Fruit fly (Drosophila melanogaster) whole organism, pupa: ENCODE measurements around the gene CG17154.
A peak's percentile ranks its signal among the peaks of the same experiment; 100 is the strongest.

Source experiments
- CG10348 ChIP-seq: fragments of 200-800 bp; sonication (Bioruptor generic); IDR thresholded peaks from 2 replicates; pipeline ENCODE4 v1.3.6; 2022; ENCODE audit warnings: missing biosample characterization, missing genetic modification characterization
- CG12605 ChIP-seq: fragments of 200-800 bp; sonication (Bioruptor generic); IDR thresholded peaks from 2 replicates; pipeline ENCODE4 v1.3.6; 2022; ENCODE audit warnings: missing biosample characterization, missing genetic modification characterization
- CG13204 ChIP-seq: fragments of 200-800 bp; sonication (Bioruptor generic); optimal IDR thresholded peaks from 2 replicates; lab custom pipeline; 2018; ENCODE audit warnings: missing biosample characterization, mild to moderate bottlenecking, missing genetic modification characterization, moderate library complexity
- CG14655 ChIP-seq: fragments of 200-800 bp; sonication (Bioruptor generic); optimal IDR thresholded peaks from 3 replicates; lab custom pipeline; 2017; ENCODE audit warnings: mild to moderate bottlenecking, missing biosample characterization, missing genetic modification reagents, missing genetic modification characterization
- CG15710 ChIP-seq: fragments of 200-800 bp; sonication (Bioruptor generic); optimal IDR thresholded peaks from 2 replicates; lab custom pipeline; 2018; ENCODE audit warnings: missing biosample characterization, mild to moderate bottlenecking, missing genetic modification characterization, moderate library complexity
- CG17806 ChIP-seq: fragments of 200-800 bp; sonication (Bioruptor generic); optimal IDR thresholded peaks from 2 replicates; lab custom pipeline; 2018; ENCODE audit warnings: missing biosample characterization, mild to moderate bottlenecking, missing genetic modification characterization, moderate library complexity
- CG32121 ChIP-seq: fragments of 200-800 bp; sonication (Bioruptor generic); IDR thresholded peaks from 2 replicates; pipeline ENCODE4 v1.3.6; 2022; ENCODE audit warnings: missing biosample characterization, missing genetic modification characterization
- CG34367 ChIP-seq: fragments of 200-800 bp; sonication (Bioruptor generic); optimal IDR thresholded peaks from 2 replicates; lab custom pipeline; 2018; ENCODE audit warnings: missing biosample characterization, mild to moderate bottlenecking, missing genetic modification characterization
- CG4496 ChIP-seq: fragments of 200-800 bp; sonication (Bioruptor generic); IDR thresholded peaks from 3 replicates; pipeline ENCODE4 v1.3.6; 2022; ENCODE audit warnings: missing biosample characterization, missing genetic modification characterization
- CG8159 ChIP-seq: fragments of 200-800 bp; sonication (Bioruptor generic); optimal IDR thresholded peaks from 3 replicates; lab custom pipeline; 2018; ENCODE audit warnings: missing biosample characterization, mild to moderate bottlenecking, missing genetic modification characterization, moderate library complexity
- CG8301 ChIP-seq: fragments of 200-800 bp; sonication (Bioruptor generic); optimal IDR thresholded peaks from 2 replicates; lab custom pipeline; 2018; ENCODE audit warnings: missing biosample characterization, mild to moderate bottlenecking, missing genetic modification characterization
- CG9948 ChIP-seq: fragments of 200-800 bp; sonication (Bioruptor generic); optimal IDR thresholded peaks from 2 replicates; lab custom pipeline; 2018; ENCODE audit warnings: missing biosample characterization, mild to moderate bottlenecking, missing genetic modification characterization, moderate library complexity
- D1 ChIP-seq: fragments of 200-800 bp; sonication (Bioruptor generic); optimal IDR thresholded peaks from 2 replicates; lab custom pipeline; 2018; ENCODE audit warnings: missing biosample characterization, mild to moderate bottlenecking, missing genetic modification characterization, moderate library complexity
- EcR ChIP-seq: fragments of 200-800 bp; sonication (Bioruptor generic); optimal IDR thresholded peaks from 3 replicates; lab custom pipeline; 2019; ENCODE audit warnings: missing biosample characterization, missing genetic modification characterization, mild to moderate bottlenecking, moderate library complexity, missing genetic modification reagents
- Ets98B ChIP-seq: fragments of 200-800 bp; sonication (Bioruptor generic); IDR thresholded peaks from 2 replicates; pipeline ENCODE4 v1.3.6; 2022; ENCODE audit warnings: missing biosample characterization, missing genetic modification characterization
- Pif1A ChIP-seq: fragments of 200-800 bp; sonication (Bioruptor generic); optimal IDR thresholded peaks from 3 replicates; lab custom pipeline; 2016; ENCODE audit warnings: missing biosample characterization, missing genetic modification characterization
- Pif1B ChIP-seq: fragments of 200-800 bp; sonication (Bioruptor generic); optimal IDR thresholded peaks from 3 replicates; lab custom pipeline; 2016; ENCODE audit warnings: missing biosample characterization, missing genetic modification characterization
- Snoo ChIP-seq: fragments of 200-800 bp; sonication (Bioruptor generic); optimal IDR thresholded peaks from 3 replicates; lab custom pipeline; 2017; ENCODE audit warnings: missing biosample characterization, mild to moderate bottlenecking, missing genetic modification characterization, inconsistent platforms
- fd96Ca ChIP-seq: fragments of 200-800 bp; sonication (Bioruptor generic); IDR thresholded peaks from 3 replicates; pipeline ENCODE4 v1.3.6; 2022; ENCODE audit warnings: missing biosample characterization, missing genetic modification characterization
- gl ChIP-seq: fragments of 200-800 bp; sonication (Bioruptor generic); optimal IDR thresholded peaks from 2 replicates; lab custom pipeline; 2018; ENCODE audit warnings: missing biosample characterization, mild to moderate bottlenecking, missing genetic modification characterization
- rn ChIP-seq: fragments of 200-800 bp; sonication (Bioruptor generic); IDR thresholded peaks from 2 replicates; pipeline ENCODE4 v1.3.6; 2022; ENCODE audit warnings: missing biosample characterization, missing genetic modification characterization

The CG17154 gene

dm6 chr3L:12118631-12119030 is 30.2 kb downstream of the CG17154 start:
- TF ChIP-seq gl (tag; lab: Kevin White, UChicago) = no peak
- no peak for TF ChIP-seq CG9948 (tag; lab: Kevin White, UChicago)
- TF ChIP-seq D1 (tag; lab: Kevin White, UChicago) = no peak

- TF ChIP-seq rn (no peak), CG9948 (tag; lab: Kevin White, UChicago) (no peak), Snoo (no peak), Pif1A (GFP tag; lab: Kevin White, UChicago) (no peak)
Observed at dm6 chr3L:12119875-12120485, 31.6 kb downstream of the CG17154 start, which contains the start of gene CG11560. TSS of gene CG11560 (plus strand) at chr3L:12120019.

- TF ChIP-seq rn (no peak), fd96Ca (GFP tag; lab: Robert Waterston, UW) (no peak), Pif1B (GFP tag; lab: Kevin White, UChicago) (no peak)
Observed at dm6 chr3L:12122891-12123290, 34.5 kb downstream of the CG17154 start.

dm6 chr3L:12124138-12124583 is 35.7 kb downstream of the CG17154 start:
- TF ChIP-seq CG13204 (GFP tag; lab: Kevin White, UChicago) (peak; percentile 78), CG32121 (GFP tag; lab: Robert Waterston, UW) (peak; percentile 64), gl (tag; lab: Kevin White, UChicago) (peak; percentile 16), CG4496 (GFP tag; lab: Robert Waterston, UW) (no peak), D1 (tag; lab: Kevin White, UChicago) (no peak), rn (no peak), Pif1B (GFP tag; lab: Kevin White, UChicago) (no peak), CG8301 (no peak), Snoo (no peak), CG10348 (GFP tag; lab: Robert Waterston, UW) (no peak), CG17806 (tag; lab: Kevin White, UChicago) (peak; percentile 3), CG12605 (GFP tag; lab: Robert Waterston, UW) (0 out of 2 replicates have a peak, but pooled peaks have one; percentile 28), CG34367 (tag; lab: Kevin White, UChicago) (peak; percentile 4), Pif1A (GFP tag; lab: Kevin White, UChicago) (no peak), fd96Ca (GFP tag; lab: Robert Waterston, UW) (peak; percentile 54; the same call in 1 of the 3 replicates), CG14655 (GFP tag; lab: Kevin White, UChicago) (no peak), CG9948 (tag; lab: Kevin White, UChicago) (no peak), Ets98B (GFP tag; lab: Robert Waterston, UW) (peak; percentile 57; the same call in 1 of the 2 replicates), CG15710 (tag; lab: Kevin White, UChicago) (peak; percentile 20), EcR (GFP tag; lab: Kevin White, UChicago) (peak; percentile 50), CG8159 (peak; percentile 6)

dm6 chr3L:12124975-12125374 is 36.5 kb downstream of the CG17154 start, which contains the start of gene yps:
TSS of gene yps (minus strand) at chr3L:12125150.
- TF ChIP-seq CG12605 (GFP tag; lab: Robert Waterston, UW) (peak; percentile 76), CG32121 (GFP tag; lab: Robert Waterston, UW) (no peak), CG10348 (GFP tag; lab: Robert Waterston, UW) (no peak), EcR (GFP tag; lab: Kevin White, UChicago) (no peak), Pif1A (GFP tag; lab: Kevin White, UChicago) (peak; percentile 88), CG13204 (GFP tag; lab: Kevin White, UChicago) (peak; percentile 81), Ets98B (GFP tag; lab: Robert Waterston, UW) (peak; percentile 76), CG8301 (peak; percentile 57), rn (no peak), D1 (tag; lab: Kevin White, UChicago) (no peak), fd96Ca (GFP tag; lab: Robert Waterston, UW) (peak; percentile 76), CG14655 (GFP tag; lab: Kevin White, UChicago) (no peak), CG17806 (tag; lab: Kevin White, UChicago) (peak; percentile 56), CG8159 (peak; percentile 64), CG4496 (GFP tag; lab: Robert Waterston, UW) (peak; percentile 94), CG34367 (tag; lab: Kevin White, UChicago) (peak; percentile 79), gl (tag; lab: Kevin White, UChicago) (peak; percentile 75), CG9948 (tag; lab: Kevin White, UChicago) (peak; percentile 21), CG15710 (tag; lab: Kevin White, UChicago) (peak; percentile 65), Pif1B (GFP tag; lab: Kevin White, UChicago) (peak; percentile 80), Snoo (peak; percentile 93)
- TF ChIP-seq, all 21 proteins: peak for 15

dm6 chr3L:12127294-12128029 is 39.0 kb downstream of the CG17154 start, which contains the start of the genes Ir68b and CG34241:
TSS of gene Ir68b (minus strand) at chr3L:12127394.
TSS of gene CG34241 (plus strand) at chr3L:12127979.
- TF ChIP-seq CG9948 (tag; lab: Kevin White, UChicago) = no peak
- TF ChIP-seq D1 (tag; lab: Kevin White, UChicago) = no peak
- no peak for TF ChIP-seq CG4496 (GFP tag; lab: Robert Waterston, UW)
- no peak for TF ChIP-seq Pif1A (GFP tag; lab: Kevin White, UChicago)
- no peak for TF ChIP-seq CG13204 (GFP tag; lab: Kevin White, UChicago)
- no peak for TF ChIP-seq gl (tag; lab: Kevin White, UChicago)
- no peak for TF ChIP-seq fd96Ca (GFP tag; lab: Robert Waterston, UW)
- TF ChIP-seq Pif1B (GFP tag; lab: Kevin White, UChicago) = no peak
- no peak for TF ChIP-seq rn
- TF ChIP-seq EcR (GFP tag; lab: Kevin White, UChicago) = no peak
- TF ChIP-seq CG17806 (tag; lab: Kevin White, UChicago) = no peak
- no peak for TF ChIP-seq CG14655 (GFP tag; lab: Kevin White, UChicago)
- TF ChIP-seq CG34367 (tag; lab: Kevin White, UChicago) = no peak
